Worm (Caenorhabditis elegans) whole organism, late embryonic: ENCODE results near the gene mstr-2.

Experiments used
- F13H6.1 ChIP-seq: sonication (generic microtip); optimal IDR thresholded peaks from 2 replicates; lab custom pipeline; 2016; ENCODE audit warnings: missing genetic modification characterization, missing compliant biosample characterization
- eyg-1 ChIP-seq: sonication (generic microtip); optimal IDR thresholded peaks from 2 replicates; lab custom pipeline; 2016; ENCODE audit warnings: missing genotype, missing genetic modification characterization, missing compliant biosample characterization
- fax-1 ChIP-seq: sonication (generic microtip); optimal IDR thresholded peaks from 2 replicates; lab custom pipeline; 2016; ENCODE audit warnings: missing genotype, missing genetic modification characterization, missing compliant biosample characterization
- pat-9 ChIP-seq: fragments of 200-800 bp; sonication (Bioruptor generic); optimal IDR thresholded peaks from 2 replicates; lab custom pipeline; 2018; ENCODE audit warnings: mild to moderate bottlenecking, missing genetic modification characterization, moderate library complexity, missing compliant biosample characterization
- pha-2 ChIP-seq: sonication (generic microtip); optimal IDR thresholded peaks from 2 replicates; lab custom pipeline; 2017; ENCODE audit warnings: mild to moderate bottlenecking, missing genetic modification characterization, missing compliant biosample characterization

DNA sequence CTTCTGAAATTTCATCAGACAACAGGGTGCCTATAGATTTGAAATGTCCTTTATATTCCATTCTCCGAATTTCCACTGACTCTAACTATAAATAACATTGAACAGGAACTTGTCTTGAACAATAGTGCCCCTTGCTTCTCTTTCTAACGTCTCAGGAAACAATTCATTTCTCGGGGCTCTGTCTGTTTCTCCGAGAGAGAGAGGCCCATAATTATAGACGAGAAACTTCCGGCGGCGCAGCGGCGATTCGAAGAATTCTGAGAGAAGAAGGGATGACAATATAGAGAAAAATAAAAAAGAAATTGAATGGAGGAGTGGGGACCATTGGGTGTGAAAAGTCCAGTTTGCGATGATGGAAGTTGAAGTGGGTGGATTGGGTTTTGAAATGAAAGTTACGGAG, 8.7 kb upstream of the mstr-2 start:
- no peak for TF ChIP-seq fax-1
- no peak for TF ChIP-seq F13H6.1
- TF ChIP-seq eyg-1 (tag; lab: Kevin White, UChicago): no peak
- TF ChIP-seq pat-9: no peak
- no peak for TF ChIP-seq pha-2 (tag; lab: Kevin White, UChicago)
